Fruit fly (Drosophila melanogaster) whole organism, embryonic: ENCODE measurements around the gene Gale.

ENCODE experiments used
- BEAF-32 ChIP-seq: fragments of 200-800 bp; sonication (Bioruptor generic); optimal IDR thresholded peaks from 3 replicates; lab custom pipeline; 2017; ENCODE audit warnings: missing biosample characterization, missing genetic modification characterization, mild to moderate bottlenecking, moderate library complexity, missing genetic modification reagents
- Blimp-1 ChIP-seq: fragments of 200-800 bp; sonication (Bioruptor generic); optimal IDR thresholded peaks from 3 replicates; lab custom pipeline; 2018; ENCODE audit warnings: missing biosample characterization, missing genetic modification characterization, mild to moderate bottlenecking, moderate library complexity, missing genetic modification reagents
- CG10366 ChIP-seq: fragments of 200-800 bp; sonication (Bioruptor generic); IDR thresholded peaks from 2 replicates; pipeline ENCODE4 v1.3.6; 2022; ENCODE audit warnings: missing biosample characterization, missing genetic modification characterization
- CG11560 ChIP-seq: fragments of 200-800 bp; sonication (Bioruptor generic); IDR thresholded peaks from 3 replicates; pipeline ENCODE4 v1.3.6; 2022; ENCODE audit warnings: missing biosample characterization, missing genetic modification characterization
- CG12391 ChIP-seq: fragments of 200-800 bp; sonication (Bioruptor generic); optimal IDR thresholded peaks from 3 replicates; lab custom pipeline; 2018; ENCODE audit warnings: missing biosample characterization, mild to moderate bottlenecking, missing genetic modification characterization, moderate library complexity
- CG12744 ChIP-seq: fragments of 200-800 bp; sonication (Bioruptor generic); optimal IDR thresholded peaks from 2 replicates; lab custom pipeline; 2016; ENCODE audit warnings: missing biosample characterization, missing genetic modification characterization
- CG13424 ChIP-seq: fragments of 200-800 bp; sonication (Bioruptor generic); optimal IDR thresholded peaks from 2 replicates; lab custom pipeline; 2019; ENCODE audit warnings: missing biosample characterization, mild to moderate bottlenecking, missing genetic modification characterization, moderate library complexity
- CG14667 ChIP-seq: fragments of 200-800 bp; sonication (Bioruptor generic); IDR thresholded peaks from 2 replicates; pipeline ENCODE4 v1.3.6; 2022; ENCODE audit warnings: missing biosample characterization, missing genetic modification characterization
- CG14965 ChIP-seq: fragments of 200-800 bp; sonication (Bioruptor generic); optimal IDR thresholded peaks from 2 replicates; lab custom pipeline; 2016; ENCODE audit warnings: missing biosample characterization, missing genetic modification characterization, borderline replicate concordance
- CG15073 ChIP-seq: fragments of 200-800 bp; sonication (Bioruptor generic); optimal IDR thresholded peaks from 2 replicates; lab custom pipeline; 2016; ENCODE audit warnings: missing biosample characterization, missing genetic modification characterization
- CG1603 ChIP-seq: fragments of 200-800 bp; sonication (Bioruptor generic); optimal IDR thresholded peaks from 2 replicates; lab custom pipeline; 2019; ENCODE audit warnings: missing biosample characterization, mild to moderate bottlenecking, missing genetic modification characterization, moderate library complexity
- CG17385 ChIP-seq: fragments of 200-800 bp; sonication (Bioruptor generic); optimal IDR thresholded peaks from 3 replicates; lab custom pipeline; 2018; ENCODE audit warnings: missing biosample characterization, mild to moderate bottlenecking, missing genetic modification characterization
- CG30403 ChIP-seq: fragments of 200-800 bp; sonication (Bioruptor generic); optimal IDR thresholded peaks from 3 replicates; lab custom pipeline; 2016; ENCODE audit warnings: missing biosample characterization, missing genetic modification characterization
- CG3281 ChIP-seq: fragments of 200-800 bp; sonication (Bioruptor generic); optimal IDR thresholded peaks from 3 replicates; lab custom pipeline; 2017; ENCODE audit warnings: missing biosample characterization, mild to moderate bottlenecking, missing genetic modification characterization
- CG3726 ChIP-seq: fragments of 200-800 bp; sonication (Bioruptor generic); IDR thresholded peaks from 3 replicates; pipeline ENCODE4, ENCODE4 v1.3.6; 2022; ENCODE audit warnings: missing biosample characterization, missing genetic modification characterization
- CG4424 ChIP-seq: fragments of 200-800 bp; sonication (Bioruptor generic); optimal IDR thresholded peaks from 3 replicates; lab custom pipeline; 2016; ENCODE audit warnings: missing biosample characterization, missing genetic modification characterization
- CG4730 ChIP-seq: fragments of 200-800 bp; sonication (Bioruptor generic); IDR thresholded peaks from 2 replicates; pipeline ENCODE4 v1.3.6; 2022; ENCODE audit warnings: missing biosample characterization, missing genetic modification characterization
- CG4854 ChIP-seq: fragments of 200-800 bp; sonication (Bioruptor generic); optimal IDR thresholded peaks from 2 replicates; lab custom pipeline; 2016; ENCODE audit warnings: missing biosample characterization, missing genetic modification characterization, inconsistent platforms
- CG6765 ChIP-seq: fragments of 200-800 bp; sonication (Bioruptor generic); optimal IDR thresholded peaks from 3 replicates; lab custom pipeline; 2017; ENCODE audit warnings: missing biosample characterization, mild to moderate bottlenecking, missing genetic modification characterization
- CG7271 ChIP-seq: fragments of 200-800 bp; sonication (Bioruptor generic); optimal IDR thresholded peaks from 2 replicates; lab custom pipeline; 2018; ENCODE audit warnings: missing biosample characterization, mild to moderate bottlenecking, missing genetic modification characterization, moderate library complexity
- CG7745 ChIP-seq: fragments of 200-800 bp; sonication (Bioruptor generic); optimal IDR thresholded peaks from 2 replicates; lab custom pipeline; 2018; ENCODE audit warnings: missing biosample characterization, mild to moderate bottlenecking, missing genetic modification characterization, moderate library complexity
- CG7786 ChIP-seq: fragments of 200-800 bp; sonication (Bioruptor generic); optimal IDR thresholded peaks from 2 replicates; lab custom pipeline; 2016; ENCODE audit warnings: missing biosample characterization, missing genetic modification characterization
- CG8089 ChIP-seq: fragments of 200-800 bp; sonication (Bioruptor generic); optimal IDR thresholded peaks from 3 replicates; lab custom pipeline; 2016; ENCODE audit warnings: missing biosample characterization, missing genetic modification characterization
- CG8765 ChIP-seq: fragments of 200-800 bp; sonication (Bioruptor generic); IDR thresholded peaks from 2 replicates; pipeline ENCODE4 v1.3.6; 2022; ENCODE audit warnings: missing biosample characterization, missing genetic modification characterization
- CrebB ChIP-seq: fragments of 200-800 bp; sonication (Bioruptor generic); optimal IDR thresholded peaks from 3 replicates; lab custom pipeline; 2018; ENCODE audit warnings: missing biosample characterization, mild to moderate bottlenecking, missing genetic modification characterization
- Dp ChIP-seq: fragments of 200-800 bp; sonication (Bioruptor generic); optimal IDR thresholded peaks from 2 replicates; lab custom pipeline; 2018; ENCODE audit warnings: missing biosample characterization, mild to moderate bottlenecking, missing genetic modification characterization, moderate library complexity
- Hand ChIP-seq: fragments of 200-800 bp; sonication (Bioruptor generic); optimal IDR thresholded peaks from 2 replicates; lab custom pipeline; 2017; ENCODE audit warnings: mild to moderate bottlenecking, missing biosample characterization, missing genetic modification reagents, missing genetic modification characterization
- Hmr ChIP-seq: fragments of 200-800 bp; sonication (Bioruptor generic); optimal IDR thresholded peaks from 3 replicates; lab custom pipeline; 2017; ENCODE audit warnings: mild to moderate bottlenecking, missing biosample characterization, missing genetic modification reagents, missing genetic modification characterization
- Kr ChIP-seq: fragments of 200-800 bp; sonication (Bioruptor generic); optimal IDR thresholded peaks from 2 replicates; lab custom pipeline; 2017; ENCODE audit warnings: missing biosample characterization, mild to moderate bottlenecking, missing genetic modification characterization
- Lim3 ChIP-seq: fragments of 200-800 bp; sonication (Bioruptor generic); IDR thresholded peaks from 2 replicates; pipeline ENCODE4 v1.3.6; 2022; ENCODE audit warnings: missing biosample characterization, missing genetic modification characterization
- Mad ChIP-seq: fragments of 200-800 bp; sonication (Bioruptor generic); optimal IDR thresholded peaks from 2 replicates; lab custom pipeline; 2016; ENCODE audit warnings: missing biosample characterization, missing genetic modification characterization
- Ptx1 ChIP-seq: fragments of 200-800 bp; sonication (Bioruptor generic); IDR thresholded peaks from 2 replicates; pipeline ENCODE4 v1.3.6; 2022; ENCODE audit warnings: missing biosample characterization, missing genetic modification characterization
- Trl ChIP-seq, 3 experiments: fragments of >200 bp in 2 of 3; fragments of 200-800 bp in 1 of 3; sonication (Bioruptor generic) in 1 of 3; optimal IDR thresholded peaks; 2 replicates in 1 of 3; 3 replicates in 2 of 3; lab custom pipeline; 2016 to 2017; ENCODE audit warnings: missing biosample characterization in 1 of 3, missing genetic modification characterization in 1 of 3
- Xrp1 ChIP-seq: fragments of 200-800 bp; sonication (Bioruptor generic); IDR thresholded peaks from 2 replicates; pipeline ENCODE4 v1.3.6; 2022; ENCODE audit warnings: missing biosample characterization, missing genetic modification characterization
- ac ChIP-seq: fragments of 200-800 bp; sonication (Bioruptor generic); optimal IDR thresholded peaks from 3 replicates; lab custom pipeline; 2017; ENCODE audit warnings: missing biosample characterization, mild to moderate bottlenecking, missing genetic modification characterization
- btn ChIP-seq: fragments of 200-800 bp; sonication (Bioruptor generic); optimal IDR thresholded peaks from 2 replicates; lab custom pipeline; 2016; ENCODE audit warnings: missing biosample characterization, missing genetic modification characterization
- chn ChIP-seq: fragments of 200-800 bp; sonication (Bioruptor generic); optimal IDR thresholded peaks from 2 replicates; lab custom pipeline; 2016; ENCODE audit warnings: missing biosample characterization, missing genetic modification characterization
- corto ChIP-seq: fragments of 200-800 bp; sonication (Bioruptor generic); optimal IDR thresholded peaks from 2 replicates; lab custom pipeline; 2016; ENCODE audit warnings: missing biosample characterization, mild to moderate bottlenecking, missing genetic modification characterization, moderate library complexity
- esg ChIP-seq: fragments of 200-800 bp; sonication (Bioruptor generic); conservative IDR thresholded peaks from 2 replicates; pipeline ENCODE4 v1.3.6; 2022; ENCODE audit warnings: missing biosample characterization, missing genetic modification characterization
- eve ChIP-seq, 2 experiments: fragments of >200 bp; optimal IDR thresholded peaks; 2 replicates each; lab custom pipeline; 2017; ENCODE audit warnings: missing biosample characterization in 2 of 2, missing genetic modification characterization in 2 of 2
- fu2 ChIP-seq: fragments of 200-800 bp; sonication (Bioruptor generic); optimal IDR thresholded peaks from 2 replicates; lab custom pipeline; 2016; ENCODE audit warnings: missing biosample characterization, missing genetic modification characterization
- hkb ChIP-seq, 2 experiments: fragments of 200-800 bp in 1 of 2; fragments of >200 bp in 1 of 2; sonication (Bioruptor generic) in 1 of 2; IDR thresholded peaks in 1 of 2; optimal IDR thresholded peaks in 1 of 2; 2 replicates each; pipeline versions ENCODE4 v1.3.6 to Lab custom; 2017 to 2022; ENCODE audit warnings: missing biosample characterization in 1 of 2, missing genetic modification characterization in 1 of 2
- maf-S ChIP-seq: fragments of 200-800 bp; sonication (Bioruptor generic); optimal IDR thresholded peaks from 2 replicates; lab custom pipeline; 2016; ENCODE audit warnings: missing biosample characterization, missing genetic modification characterization
- nmo ChIP-seq: fragments of 200-800 bp; sonication (Bioruptor generic); optimal IDR thresholded peaks from 2 replicates; lab custom pipeline; 2018; ENCODE audit warnings: missing biosample characterization, mild to moderate bottlenecking, missing genetic modification characterization, moderate library complexity
- sens ChIP-seq: fragments of 200-800 bp; sonication (Bioruptor generic); peaks from one replicate; lab custom pipeline; 2016; ENCODE audit warnings: missing biosample characterization, missing genetic modification characterization
- slp2 ChIP-seq: fragments of 200-800 bp; sonication (Bioruptor generic); optimal IDR thresholded peaks from 2 replicates; lab custom pipeline; 2016; ENCODE audit warnings: missing biosample characterization, missing genetic modification characterization
- stc ChIP-seq: fragments of 200-800 bp; sonication (Bioruptor generic); IDR thresholded peaks from 2 replicates; pipeline ENCODE4 v1.3.6; 2022; ENCODE audit warnings: missing biosample characterization, missing genetic modification characterization
- ttk ChIP-seq: fragments of 200-800 bp; sonication (Bioruptor generic); IDR thresholded peaks from 2 replicates; pipeline ENCODE4 v2.1.2; 2022; ENCODE audit warnings: missing biosample characterization, missing genetic modification characterization
- tup ChIP-seq: fragments of 200-800 bp; sonication (Bioruptor generic); optimal IDR thresholded peaks from 2 replicates; lab custom pipeline; 2016; ENCODE audit warnings: missing biosample characterization, mild to moderate bottlenecking, missing genetic modification characterization, moderate library complexity
- vnd ChIP-seq: fragments of 200-800 bp; sonication (Bioruptor generic); IDR thresholded peaks from 3 replicates; pipeline ENCODE4 v1.3.6; 2022; ENCODE audit warnings: missing biosample characterization, missing genetic modification characterization; ENCODE audit not compliant: partially characterized antibody

Gene Gale

DNA sequence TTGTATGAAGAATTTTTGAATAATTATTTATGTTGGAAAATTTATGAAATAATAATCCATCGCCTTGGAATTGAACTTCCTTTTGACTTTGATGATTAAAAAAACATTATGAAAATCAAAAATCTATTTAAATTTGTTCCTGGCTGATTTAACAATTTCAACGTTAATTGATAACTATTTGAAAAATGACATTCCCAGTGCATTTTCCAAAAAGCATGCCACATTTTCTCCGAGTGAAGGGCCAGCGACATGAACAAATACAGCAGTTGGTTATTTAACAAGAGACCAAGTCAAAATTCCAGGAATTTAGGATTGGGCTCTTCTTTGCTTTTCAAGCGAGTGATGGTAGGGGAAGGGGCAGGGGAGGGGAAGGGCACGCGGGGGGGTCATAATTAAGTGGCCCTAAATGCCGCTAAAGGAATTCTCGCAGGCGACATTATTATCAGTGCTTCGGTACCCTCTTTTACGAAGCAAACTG, 26.0 kb upstream of the Gale start (continued):
- peak; percentile 65 for TF ChIP-seq Blimp-1 (GFP tag; lab: Kevin White, UChicago)
- TF ChIP-seq CG12391 (tag; lab: Kevin White, UChicago): peak; percentile 76
- no peak for TF ChIP-seq vnd (GFP tag; lab: Robert Waterston, UW)
- TF ChIP-seq Ptx1 (GFP tag; lab: Robert Waterston, UW): 0 out of 2 replicates have a peak, but pooled peaks have one; percentile 27
- TF ChIP-seq Xrp1 (GFP tag; lab: Robert Waterston, UW): peak; percentile 82
- 0 out of 2 replicates have a peak, but pooled peaks have one; percentile 9 for TF ChIP-seq CG14667 (GFP tag; lab: Robert Waterston, UW)
- no peak for TF ChIP-seq stc (GFP tag; lab: Robert Waterston, UW)
- no peak for TF ChIP-seq hkb (optimal IDR thresholded peaks at IDR 0.05; lab: Kevin White, UChicago)
- no peak for TF ChIP-seq hkb (GFP tag; IDR thresholded peaks at IDR 0.05; lab: Robert Waterston, UW)
- no peak for TF ChIP-seq CG4854
- TF ChIP-seq CG3726 (GFP tag; lab: Robert Waterston, UW): no peak
- TF ChIP-seq CrebB (tag; lab: Kevin White, UChicago): no peak
- TF ChIP-seq Mad (GFP tag; lab: Kevin White, UChicago): no peak
- TF ChIP-seq CG10366 (GFP tag; lab: Robert Waterston, UW): no peak
- TF ChIP-seq CG12744: no peak
- TF ChIP-seq slp2 (GFP tag; lab: Kevin White, UChicago): peak; percentile 10
- TF ChIP-seq CG15073 (GFP tag; lab: Kevin White, UChicago): no peak
- no peak for TF ChIP-seq CG8765 (GFP tag; lab: Robert Waterston, UW)
- peak; percentile 16 for TF ChIP-seq corto (GFP tag; lab: Kevin White, UChicago)
- TF ChIP-seq CG4730 (GFP tag; lab: Robert Waterston, UW): no peak
- TF ChIP-seq Hmr (GFP tag; lab: Kevin White, UChicago): no peak
- peak; percentile 60 for TF ChIP-seq CG4424 (GFP tag; lab: Kevin White, UChicago)
- TF ChIP-seq CG1603 (tag; lab: Kevin White, UChicago): peak; percentile 4
- peak; percentile 61 for TF ChIP-seq chn (GFP tag; lab: Kevin White, UChicago)
- TF ChIP-seq Hand (GFP tag; lab: Kevin White, UChicago): no peak
- no peak for TF ChIP-seq fu2
- TF ChIP-seq ttk (GFP tag; lab: Robert Waterston, UW): no peak
- no peak for TF ChIP-seq Lim3 (GFP tag; lab: Robert Waterston, UW)
- TF ChIP-seq CG30403 (GFP tag; lab: Kevin White, UChicago): peak; percentile 52
- TF ChIP-seq CG7745 (tag; lab: Kevin White, UChicago): peak; percentile 33
- 0 out of 2 replicates have a peak, but pooled peaks have one; percentile 36 for TF ChIP-seq esg (GFP tag; lab: Robert Waterston, UW)
- TF ChIP-seq ac (GFP tag; lab: Kevin White, UChicago): peak; percentile 56
- peak; percentile 84 for TF ChIP-seq sens
- TF ChIP-seq CG3281 (GFP tag; lab: Kevin White, UChicago): no peak
- no peak for TF ChIP-seq Dp (GFP tag; lab: Kevin White, UChicago)
- no peak for TF ChIP-seq BEAF-32 (GFP tag; lab: Kevin White, UChicago)
- TF ChIP-seq CG7271: peak; percentile 24
- no peak for TF ChIP-seq CG17385
- no peak for TF ChIP-seq btn (GFP tag; lab: Kevin White, UChicago)
- peak in 1 of 2 experiments; percentile 42 for TF ChIP-seq eve (GFP tag; optimal IDR thresholded peaks at IDR 0.05; lab: Kevin White, UChicago)
- no peak for TF ChIP-seq CG7786
- TF ChIP-seq Trl (optimal IDR thresholded peaks at IDR 0.05; lab: Kevin White, UChicago): no peak
- no peak for TF ChIP-seq Trl (GFP tag; optimal IDR thresholded peaks at IDR 0.05; lab: Kevin White, UChicago)
- TF ChIP-seq tup: no peak
- no peak for TF ChIP-seq CG11560 (tag; lab: Robert Waterston, UW)
- no peak for TF ChIP-seq maf-S (GFP tag; lab: Kevin White, UChicago)
- TF ChIP-seq CG6765: no peak
- TF ChIP-seq Kr (GFP tag; lab: Kevin White, UChicago): no peak
- peak; percentile 75 for TF ChIP-seq nmo (GFP tag; lab: Kevin White, UChicago)
- no peak for TF ChIP-seq CG14965 (GFP tag; lab: Kevin White, UChicago)
- no peak for TF ChIP-seq CG8089 (GFP tag; lab: Kevin White, UChicago)
- peak; percentile 63 for TF ChIP-seq CG13424 (tag; lab: Kevin White, UChicago)
